Worm (Caenorhabditis elegans) whole organism, L4 larva: ENCODE results near the gene C04C11.25.

Source experiments
- F10B5.3 ChIP-seq: sonication (generic microtip); optimal IDR thresholded peaks from 2 replicates; lab custom pipeline; 2016; ENCODE audit warnings: mild to moderate bottlenecking, missing genetic modification characterization, missing compliant biosample characterization
- F37D6.2 ChIP-seq: sonication (generic microtip); optimal IDR thresholded peaks from 2 replicates; lab custom pipeline; 2016; ENCODE audit warnings: mild to moderate bottlenecking, missing genetic modification characterization, missing compliant biosample characterization
- F44E2.7 ChIP-seq: fragments of 200-800 bp; sonication (Bioruptor generic); IDR thresholded peaks from 2 replicates; pipeline ENCODE4 v2.1.2; 2022; ENCODE audit warnings: missing genetic modification characterization, missing compliant biosample characterization
- R02D3.7 ChIP-seq: fragments of 150-350 bp; sonication (generic microtip); optimal IDR thresholded peaks from 3 replicates; lab custom pipeline; 2014; ENCODE audit warnings: missing biosample characterization, missing genetic modification characterization
- T20F7.1 ChIP-seq: fragments of 200-800 bp; sonication (Bioruptor generic); optimal IDR thresholded peaks from 2 replicates; lab custom pipeline; 2018; ENCODE audit warnings: mild to moderate bottlenecking, missing genetic modification characterization, missing compliant biosample characterization
- ZK546.5 ChIP-seq, 2 experiments: sonication (generic microtip); optimal IDR thresholded peaks; 2 replicates each; lab custom pipeline; 2017; ENCODE audit warnings: missing biosample characterization in 2 of 2, missing genetic modification characterization in 2 of 2
- aha-1 ChIP-seq: fragments of 150-350 bp; peaks from one replicate; lab custom pipeline; 2014; ENCODE audit warnings: missing biosample characterization, missing genetic modification characterization
- aly-2 ChIP-seq: sonication (generic microtip); optimal IDR thresholded peaks from 2 replicates; lab custom pipeline; 2018; ENCODE audit warnings: missing biosample characterization, missing genetic modification characterization
- ceh-20 ChIP-seq: fragments of 200-800 bp; sonication (Bioruptor generic); IDR thresholded peaks from 2 replicates; pipeline ENCODE4 v1.3.6; 2022; ENCODE audit warnings: missing genetic modification reagents, missing genetic modification characterization, missing compliant biosample characterization
- ceh-28 ChIP-seq: fragments of 150-350 bp; optimal IDR thresholded peaks from 2 replicates; lab custom pipeline; 2014; ENCODE audit warnings: missing biosample characterization, missing genetic modification reagents, missing genetic modification characterization
- cey-2 ChIP-seq: sonication (generic microtip); optimal IDR thresholded peaks from 3 replicates; lab custom pipeline; 2017; ENCODE audit warnings: missing genetic modification characterization, mild to moderate bottlenecking, missing compliant biosample characterization, antibody characterized with exemption, borderline replicate concordance; ENCODE audit not compliant: insufficient read depth
- ctbp-1 ChIP-seq: fragments of 200-800 bp; sonication (Bioruptor generic); IDR thresholded peaks from 2 replicates; pipeline ENCODE4 v1.3.6; 2022; ENCODE audit warnings: missing genetic modification reagents, missing genetic modification characterization, missing compliant biosample characterization
- daf-16 ChIP-seq, 3 experiments: sonication (generic microtip); optimal IDR thresholded peaks; 2 replicates each; lab custom pipeline; 2016 to 2017; ENCODE audit warnings: missing genetic modification characterization in 3 of 3, missing genetic modification reagents in 3 of 3, mild to moderate bottlenecking in 2 of 3, missing compliant biosample characterization in 2 of 3, missing biosample characterization in 1 of 3, moderate library complexity in 1 of 3
- daf-8 ChIP-seq: fragments of 200-800 bp; sonication (Bioruptor generic); IDR thresholded peaks from 2 replicates; pipeline ENCODE4 v1.3.6; 2022; ENCODE audit warnings: missing genetic modification characterization, missing compliant biosample characterization
- dmd-6 ChIP-seq: fragments of 200-800 bp; sonication (Bioruptor generic); IDR thresholded peaks from 2 replicates; pipeline ENCODE4 v1.3.6; 2022; ENCODE audit warnings: missing genetic modification reagents, missing genetic modification characterization, missing compliant biosample characterization
- duxl-1 ChIP-seq: sonication (generic microtip); optimal IDR thresholded peaks from 2 replicates; lab custom pipeline; 2016; ENCODE audit warnings: mild to moderate bottlenecking, missing genetic modification characterization, moderate library complexity, missing compliant biosample characterization; ENCODE audit not compliant: poor library complexity
- fkh-10 ChIP-seq: fragments of 150-350 bp; optimal IDR thresholded peaks from 2 replicates; lab custom pipeline; 2014; ENCODE audit warnings: missing biosample characterization, missing genetic modification reagents, missing genetic modification characterization
- fos-1 ChIP-seq: fragments of 150-350 bp; optimal IDR thresholded peaks from 2 replicates; lab custom pipeline; 2014; ENCODE audit warnings: missing biosample characterization, missing genetic modification characterization
- hif-1 ChIP-seq, 2 experiments: sonication (generic microtip); optimal IDR thresholded peaks; 2 replicates each; lab custom pipeline; 2016 to 2017; ENCODE audit warnings: missing compliant biosample characterization in 2 of 2, missing genetic modification characterization in 2 of 2, missing genetic modification reagents in 2 of 2, missing genotype in 2 of 2, mild to moderate bottlenecking in 1 of 2
- hlh-30 ChIP-seq: sonication (generic microtip); optimal IDR thresholded peaks from 2 replicates; lab custom pipeline; 2017; ENCODE audit warnings: antibody characterized with exemption, mild to moderate bottlenecking, missing genetic modification characterization, missing compliant biosample characterization; ENCODE audit not compliant: insufficient read depth
- lin-13 ChIP-seq: fragments of 150-350 bp; optimal IDR thresholded peaks from 2 replicates; lab custom pipeline; 2014; ENCODE audit warnings: missing biosample characterization, missing genetic modification reagents, missing genetic modification characterization
- lin-29 ChIP-seq: fragments of 200-800 bp; sonication (Bioruptor generic); IDR thresholded peaks from 2 replicates; pipeline ENCODE4 v1.3.6; 2022; ENCODE audit warnings: missing genetic modification reagents, missing genetic modification characterization, missing compliant biosample characterization
- lin-38 ChIP-seq: fragments of 200-800 bp; sonication (Bioruptor generic); IDR thresholded peaks from 2 replicates; pipeline ENCODE4 v1.3.6; 2022; ENCODE audit warnings: missing genetic modification reagents, missing genetic modification characterization, missing compliant biosample characterization
- lir-3 ChIP-seq: sonication (generic microtip); optimal IDR thresholded peaks from 2 replicates; lab custom pipeline; 2016; ENCODE audit warnings: mild to moderate bottlenecking, missing genetic modification characterization, missing compliant biosample characterization
- mdl-1 ChIP-seq, 2 experiments: fragments of 150-350 bp in 1 of 2; sonication (generic microtip) in 1 of 2; optimal IDR thresholded peaks; 2 replicates each; lab custom pipeline; 2014 to 2017; ENCODE audit warnings: missing biosample characterization in 2 of 2, missing genetic modification characterization in 2 of 2
- mep-1 ChIP-seq: fragments of 150-350 bp; sonication (generic microtip); optimal IDR thresholded peaks from 3 replicates; lab custom pipeline; 2014; ENCODE audit warnings: missing biosample characterization, missing genetic modification characterization
- mes-2 ChIP-seq: sonication (generic microtip); optimal IDR thresholded peaks from 2 replicates; lab custom pipeline; 2016; ENCODE audit warnings: missing genotype, mild to moderate bottlenecking, missing genetic modification characterization, missing compliant biosample characterization; ENCODE audit not compliant: poor library complexity, severe bottlenecking
- mxl-2 ChIP-seq: fragments of 200-800 bp; sonication (Bioruptor generic); conservative IDR thresholded peaks from 2 replicates; pipeline ENCODE4 v1.3.6; 2022; ENCODE audit warnings: missing genetic modification reagents, missing genetic modification characterization, missing compliant biosample characterization
- mxl-3 ChIP-seq: fragments of 200-800 bp; sonication (Bioruptor generic); optimal IDR thresholded peaks from 2 replicates; lab custom pipeline; 2018; ENCODE audit warnings: mild to moderate bottlenecking, missing genetic modification characterization, missing compliant biosample characterization
- nhr-10 ChIP-seq: fragments of 150-350 bp; optimal IDR thresholded peaks from 2 replicates; lab custom pipeline; 2014; ENCODE audit warnings: missing biosample characterization, missing genetic modification characterization
- nhr-11 ChIP-seq: fragments of 150-350 bp; optimal IDR thresholded peaks from 2 replicates; lab custom pipeline; 2014; ENCODE audit warnings: missing biosample characterization, missing genetic modification characterization
- nhr-237 ChIP-seq: sonication (generic microtip); optimal IDR thresholded peaks from 2 replicates; lab custom pipeline; 2017; ENCODE audit warnings: missing biosample characterization, missing genetic modification characterization
- nhr-28 ChIP-seq: fragments of 150-350 bp; optimal IDR thresholded peaks from 2 replicates; lab custom pipeline; 2014; ENCODE audit warnings: missing biosample characterization, missing genetic modification characterization
- nhr-41 ChIP-seq: fragments of 200-800 bp; sonication (Bioruptor generic); IDR thresholded peaks from 2 replicates; pipeline ENCODE4 v1.3.6; 2022; ENCODE audit warnings: missing genetic modification reagents, missing genetic modification characterization, missing compliant biosample characterization
- nhr-42 ChIP-seq: fragments of 200-800 bp; sonication (Bioruptor generic); IDR thresholded peaks from 2 replicates; pipeline ENCODE4 v1.3.6; 2022; ENCODE audit warnings: missing genetic modification characterization, missing compliant biosample characterization
- nhr-77 ChIP-seq: fragments of 150-350 bp; optimal IDR thresholded peaks from 2 replicates; lab custom pipeline; 2014; ENCODE audit warnings: missing biosample characterization, missing genetic modification characterization
- php-3 ChIP-seq: fragments of 200-800 bp; sonication (Bioruptor generic); IDR thresholded peaks from 2 replicates; pipeline ENCODE4 v1.3.6; 2022; ENCODE audit warnings: missing genetic modification reagents, missing genetic modification characterization, missing compliant biosample characterization
- rbr-2 ChIP-seq: sonication (generic microtip); optimal IDR thresholded peaks from 2 replicates; lab custom pipeline; 2016; ENCODE audit warnings: missing genotype, missing genetic modification characterization, missing compliant biosample characterization
- saeg-2 ChIP-seq: fragments of 200-800 bp; sonication (Bioruptor generic); IDR thresholded peaks from 2 replicates; pipeline ENCODE4 v1.3.6; 2022; ENCODE audit warnings: missing genetic modification reagents, missing genetic modification characterization, missing compliant biosample characterization
- set-16 ChIP-seq: fragments of 200-800 bp; sonication (Bioruptor generic); IDR thresholded peaks from 2 replicates; pipeline ENCODE4 v1.3.6; 2022; ENCODE audit warnings: missing genetic modification reagents, missing genetic modification characterization, missing compliant biosample characterization
- skn-1 ChIP-seq: fragments of 150-350 bp; optimal IDR thresholded peaks from 2 replicates; lab custom pipeline; 2014; ENCODE audit warnings: missing biosample characterization, missing genetic modification characterization
- snpc-4 ChIP-seq: fragments of 150-350 bp; optimal IDR thresholded peaks from 2 replicates; lab custom pipeline; 2014; ENCODE audit warnings: missing biosample characterization, missing genetic modification characterization
- spr-1 ChIP-seq: sonication (generic microtip); optimal IDR thresholded peaks from 2 replicates; lab custom pipeline; 2016; ENCODE audit warnings: mild to moderate bottlenecking, missing genetic modification characterization, missing compliant biosample characterization
- tag-97 ChIP-seq: fragments of 200-800 bp; sonication (Bioruptor generic); IDR thresholded peaks from 2 replicates; pipeline ENCODE4 v1.3.6; 2022; ENCODE audit warnings: missing genetic modification characterization, missing compliant biosample characterization
- tra-1 ChIP-seq: fragments of 200-800 bp; sonication (Bioruptor generic); IDR thresholded peaks from 2 replicates; pipeline ENCODE4 v1.3.6; 2022; ENCODE audit warnings: missing genetic modification reagents, missing genetic modification characterization, missing compliant biosample characterization
- unc-130 ChIP-seq: sonication (generic microtip); optimal IDR thresholded peaks from 2 replicates; lab custom pipeline; 2016; ENCODE audit warnings: missing genetic modification reagents, missing genetic modification characterization, missing compliant biosample characterization
- unc-62 ChIP-seq, 3 experiments: fragments of 150-350 bp in 1 of 3; sonication (generic microtip); optimal IDR thresholded peaks in 2 of 3; peaks in 1 of 3; 1 replicate in 1 of 3; 2 replicates in 2 of 3; lab custom pipeline; 2014 to 2017; ENCODE audit warnings: missing biosample characterization in 3 of 3, missing genetic modification characterization in 3 of 3, missing genetic modification reagents in 3 of 3, missing genotype in 1 of 3
- zfp-3 ChIP-seq: fragments of 200-800 bp; sonication (Bioruptor generic); conservative IDR thresholded peaks from 2 replicates; pipeline ENCODE4 v1.3.6; 2022; ENCODE audit warnings: missing genetic modification reagents, missing genetic modification characterization, missing compliant biosample characterization
- zip-11 ChIP-seq: fragments of 200-800 bp; sonication (Bioruptor generic); IDR thresholded peaks from 2 replicates; pipeline ENCODE4 v1.3.6; 2022; ENCODE audit warnings: missing genetic modification characterization, missing compliant biosample characterization
- ztf-11 ChIP-seq: fragments of 150-350 bp; optimal IDR thresholded peaks from 2 replicates; lab custom pipeline; 2014; ENCODE audit warnings: missing biosample characterization, missing genetic modification characterization
- ztf-7 ChIP-seq: fragments of 150-350 bp; optimal IDR thresholded peaks from 2 replicates; lab custom pipeline; 2014; ENCODE audit warnings: missing biosample characterization, missing genetic modification characterization

Gene C04C11.25

DNA sequence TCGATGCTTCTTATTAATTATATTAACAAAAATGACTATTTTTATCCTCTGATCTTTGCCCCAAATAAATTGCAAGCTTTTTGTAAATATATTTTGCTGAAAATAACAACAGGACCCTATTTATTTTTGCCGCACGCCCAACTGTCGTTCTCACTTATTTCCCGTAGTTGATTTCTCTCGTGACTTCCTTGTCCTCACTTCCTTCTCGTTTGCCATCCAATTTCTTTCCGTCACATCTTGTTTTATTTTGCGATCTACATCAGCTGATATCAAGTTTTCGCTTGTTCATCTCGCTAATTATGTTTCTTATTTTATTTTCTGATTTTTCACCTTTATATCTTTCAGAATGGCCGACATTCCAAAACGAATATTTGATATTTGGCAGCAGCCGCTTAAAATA, 40.0 kb downstream of the C04C11.25 start, which contains the start of gene F48F7.5:
Gene F48F7.5, plus strand, starts transcription at position 340 of the 400 bp plus-strand sequence.
- no peak for TF ChIP-seq ztf-11 (tag; lab: Kevin White, UChicago)
- TF ChIP-seq hlh-30 (tag; lab: Kevin White, UChicago): peak; percentile 83
- TF ChIP-seq tag-97 (GFP tag; lab: Robert Waterston, UW): no peak
- TF ChIP-seq T20F7.1 (GFP tag; lab: Kevin White, UChicago): no peak
- no peak for TF ChIP-seq zip-11 (GFP tag; lab: Robert Waterston, UW)
- TF ChIP-seq nhr-41: no peak
- no peak for TF ChIP-seq F10B5.3
- peak; percentile 97 for TF ChIP-seq aha-1
- no peak for TF ChIP-seq unc-62 (GFP tag; optimal IDR thresholded peaks at IDR 0.05 in 1 of 2; lab: Kevin White, UChicago)
- TF ChIP-seq unc-62 (tag; optimal IDR thresholded peaks at IDR 0.05; lab: Kevin White, UChicago): no peak
- 0 out of 2 replicates have a peak, but pooled peaks have one; percentile 30 for TF ChIP-seq tra-1 (GFP tag; lab: Robert Waterston, UW)
- peak; percentile 27 for TF ChIP-seq mes-2 (tag; lab: Kevin White, UChicago)
- no peak for TF ChIP-seq nhr-10 (tag; lab: Kevin White, UChicago)
- no peak for TF ChIP-seq mxl-2 (GFP tag; lab: Robert Waterston, UW)
- no peak for TF ChIP-seq php-3
- no peak for TF ChIP-seq lin-38 (GFP tag; lab: Robert Waterston, UW)
- peak; percentile 41 for TF ChIP-seq dmd-6 (GFP tag; lab: Robert Waterston, UW)
- TF ChIP-seq fos-1: no peak
- TF ChIP-seq ceh-20 (GFP tag; lab: Robert Waterston, UW): no peak; the same call in 1 of the 2 replicates
- TF ChIP-seq ztf-7 (tag; lab: Kevin White, UChicago): no peak
- TF ChIP-seq cey-2 (tag; lab: Kevin White, UChicago): no peak
- TF ChIP-seq lin-29 (GFP tag; lab: Robert Waterston, UW): no peak
- no peak for TF ChIP-seq F44E2.7 (GFP tag; lab: Robert Waterston, UW)
- no peak for TF ChIP-seq daf-8 (GFP tag; lab: Robert Waterston, UW)
- TF ChIP-seq mdl-1 (tag; optimal IDR thresholded peaks at IDR 0.05; lab: Kevin White, UChicago): peak in 1 of 2 experiments; percentile 79
- no peak for TF ChIP-seq nhr-42 (GFP tag; lab: Robert Waterston, UW)
- TF ChIP-seq hif-1 (tag; optimal IDR thresholded peaks at IDR 0.05; lab: Kevin White, UChicago): peak in 1 of 2 experiments; percentile 15
- no peak for TF ChIP-seq duxl-1 (tag; lab: Kevin White, UChicago)
- no peak for TF ChIP-seq rbr-2
- TF ChIP-seq ctbp-1 (GFP tag; lab: Robert Waterston, UW): no peak
- TF ChIP-seq mxl-3 (GFP tag; lab: Kevin White, UChicago): peak; percentile 58
- no peak for TF ChIP-seq snpc-4 (tag; lab: Kevin White, UChicago)
- TF ChIP-seq daf-16 (GFP tag; optimal IDR thresholded peaks at IDR 0.05; lab: Kevin White, UChicago): peak in 1 of 2 experiments; percentile 94
- no peak for TF ChIP-seq daf-16 (tag; optimal IDR thresholded peaks at IDR 0.05; lab: Kevin White, UChicago)
- TF ChIP-seq F37D6.2 (tag; lab: Kevin White, UChicago): no peak
- no peak for TF ChIP-seq nhr-77
- TF ChIP-seq lin-13 (GFP tag; lab: Kevin White, UChicago): no peak
- no peak for TF ChIP-seq zfp-3 (GFP tag; lab: Robert Waterston, UW)
- TF ChIP-seq unc-130 (GFP tag; lab: Kevin White, UChicago): no peak
- peak; percentile 53 for TF ChIP-seq nhr-11 (tag; lab: Kevin White, UChicago)
- peak; percentile 79 for TF ChIP-seq nhr-28
- TF ChIP-seq aly-2 (tag; lab: Kevin White, UChicago): no peak
- TF ChIP-seq set-16: no peak
- no peak for TF ChIP-seq saeg-2 (GFP tag; lab: Robert Waterston, UW)
- no peak for TF ChIP-seq nhr-237 (tag; lab: Kevin White, UChicago)
- TF ChIP-seq ZK546.5 (tag; optimal IDR thresholded peaks at IDR 0.05; lab: Kevin White, UChicago): no peak
- no peak for TF ChIP-seq ceh-28 (tag; lab: Kevin White, UChicago)
- no peak for TF ChIP-seq spr-1 (tag; lab: Kevin White, UChicago)
- TF ChIP-seq lir-3 (tag; lab: Kevin White, UChicago): no peak
- TF ChIP-seq skn-1 (tag; lab: Kevin White, UChicago): no peak
- no peak for TF ChIP-seq mep-1 (tag; lab: Kevin White, UChicago)
- no peak for TF ChIP-seq fkh-10
- TF ChIP-seq R02D3.7 (tag; lab: Kevin White, UChicago): no peak
